Fruit fly (Drosophila melanogaster) whole organism, adult: ENCODE results near the gene CG31076.
A peak's percentile ranks its signal among the peaks of the same experiment; 100 is the strongest.

ENCODE experiments used
- CG11617 ChIP-seq: fragments of 200-800 bp; sonication (Bioruptor generic); optimal IDR thresholded peaks from 2 replicates; lab custom pipeline; 2017; ENCODE audit warnings: mild to moderate bottlenecking, missing biosample characterization, missing genetic modification reagents, missing genetic modification characterization
- CG12768 ChIP-seq: fragments of 200-800 bp; sonication (Bioruptor generic); optimal IDR thresholded peaks from 2 replicates; lab custom pipeline; 2017; ENCODE audit warnings: missing biosample characterization, missing genetic modification characterization, mild to moderate bottlenecking, moderate library complexity, missing genetic modification reagents
- CG14711 ChIP-seq: fragments of 200-800 bp; sonication (Bioruptor generic); optimal IDR thresholded peaks from 2 replicates; lab custom pipeline; 2018; ENCODE audit warnings: missing biosample characterization, mild to moderate bottlenecking, missing genetic modification characterization, moderate library complexity
- CG1620 ChIP-seq: fragments of 200-800 bp; sonication (Bioruptor generic); optimal IDR thresholded peaks from 2 replicates; lab custom pipeline; 2016; ENCODE audit warnings: missing biosample characterization, missing genetic modification characterization
- CG33017 ChIP-seq: fragments of 200-800 bp; sonication (Bioruptor generic); optimal IDR thresholded peaks from 2 replicates; lab custom pipeline; 2018; ENCODE audit warnings: missing biosample characterization, mild to moderate bottlenecking, missing genetic modification characterization, moderate library complexity
- CG5204 ChIP-seq: fragments of 200-800 bp; sonication (Bioruptor generic); optimal IDR thresholded peaks from 2 replicates; lab custom pipeline; 2016; ENCODE audit warnings: missing biosample characterization, missing genetic modification characterization
- CG7045 ChIP-seq: fragments of 200-800 bp; sonication (Bioruptor generic); optimal IDR thresholded peaks from 2 replicates; lab custom pipeline; 2017; ENCODE audit warnings: missing biosample characterization, mild to moderate bottlenecking, missing genetic modification characterization
- CG7101 ChIP-seq: fragments of 200-800 bp; sonication (Bioruptor generic); optimal IDR thresholded peaks from 2 replicates; lab custom pipeline; 2018; ENCODE audit warnings: missing biosample characterization, mild to moderate bottlenecking, missing genetic modification characterization, moderate library complexity
- Clk ChIP-seq: fragments of 200-800 bp; sonication (Bioruptor generic); optimal IDR thresholded peaks from 2 replicates; lab custom pipeline; 2017; ENCODE audit warnings: missing biosample characterization, missing genetic modification characterization
- Crg-1 ChIP-seq: fragments of 200-800 bp; sonication (Bioruptor generic); optimal IDR thresholded peaks from 2 replicates; lab custom pipeline; 2016; ENCODE audit warnings: missing biosample characterization, missing genetic modification characterization
- Hr96 ChIP-seq: fragments of 200-800 bp; sonication (Bioruptor generic); optimal IDR thresholded peaks from 2 replicates; lab custom pipeline; 2016; ENCODE audit warnings: missing biosample characterization, missing genetic modification characterization
- Mnt ChIP-seq: fragments of 200-800 bp; sonication (Bioruptor generic); optimal IDR thresholded peaks from 2 replicates; lab custom pipeline; 2016; ENCODE audit warnings: missing biosample characterization, mild to moderate bottlenecking, missing genetic modification characterization
- bab1 ChIP-seq: fragments of 200-800 bp; sonication (Bioruptor generic); optimal IDR thresholded peaks from 3 replicates; lab custom pipeline; 2019; ENCODE audit warnings: missing biosample characterization, mild to moderate bottlenecking, missing genetic modification characterization, moderate library complexity
- cic ChIP-seq: fragments of 200-800 bp; sonication (Bioruptor generic); optimal IDR thresholded peaks from 2 replicates; lab custom pipeline; 2017; ENCODE audit warnings: missing biosample characterization, mild to moderate bottlenecking, missing genetic modification characterization, moderate library complexity
- cnc ChIP-seq, 2 experiments: fragments of >200 bp; optimal IDR thresholded peaks; 2 replicates each; lab custom pipeline; 2017
- kay ChIP-seq: fragments of 200-800 bp; sonication (Bioruptor generic); peaks from one replicate; lab custom pipeline; 2016; ENCODE audit warnings: missing biosample characterization, missing genetic modification characterization, borderline replicate concordance
- ovo ChIP-seq: fragments of 200-800 bp; sonication (Bioruptor generic); optimal IDR thresholded peaks from 2 replicates; lab custom pipeline; 2016; ENCODE audit warnings: missing biosample characterization, missing genetic modification characterization
- pad ChIP-seq: fragments of 200-800 bp; sonication (Bioruptor generic); optimal IDR thresholded peaks from 3 replicates; lab custom pipeline; 2017; ENCODE audit warnings: missing biosample characterization, missing genetic modification characterization, mild to moderate bottlenecking, moderate library complexity, missing genetic modification reagents
- tj ChIP-seq: fragments of 200-800 bp; sonication (Bioruptor generic); optimal IDR thresholded peaks from 3 replicates; lab custom pipeline; 2017; ENCODE audit warnings: missing biosample characterization, mild to moderate bottlenecking, missing genetic modification characterization, moderate library complexity
- toe ChIP-seq: fragments of 200-800 bp; sonication (Bioruptor generic); optimal IDR thresholded peaks from 2 replicates; lab custom pipeline; 2016; ENCODE audit warnings: missing biosample characterization, missing genetic modification characterization

The CG31076 gene

DNA sequence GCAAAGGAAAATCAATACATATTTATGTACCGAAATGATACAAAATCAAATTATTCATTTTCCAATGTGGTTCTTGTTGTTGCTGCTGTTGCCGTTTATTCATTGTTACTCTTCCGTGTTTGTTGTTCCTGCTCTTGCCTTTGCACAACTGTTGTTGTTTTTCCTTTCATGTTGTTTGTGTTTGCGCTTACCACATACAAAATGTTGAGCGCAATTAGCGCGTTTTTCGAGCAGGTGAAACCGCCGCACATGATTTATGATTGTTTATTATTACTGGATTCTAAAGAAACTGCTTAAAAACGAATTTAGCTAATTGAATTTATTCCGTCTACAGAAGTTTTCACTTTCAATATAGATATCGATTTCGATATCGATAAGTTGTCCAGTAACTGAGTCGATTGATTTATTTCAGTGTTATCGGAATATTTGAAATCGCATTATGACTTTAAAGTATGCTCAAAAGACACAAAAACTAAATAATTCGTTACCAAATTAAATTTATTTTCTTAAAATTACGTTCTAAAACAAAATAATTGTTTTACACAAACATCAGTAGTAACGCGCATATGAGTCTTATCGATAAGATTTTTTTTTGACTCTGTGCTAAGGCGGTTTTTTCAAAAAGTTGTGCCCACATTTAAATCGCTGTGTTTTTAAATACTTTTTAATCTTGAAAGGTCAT, 25.1 kb downstream of the CG31076 start, which contains the start of gene Tsp97E:
Gene Tsp97E, minus strand, starts transcription at position 366 of the 682 bp plus-strand sequence.
- peak; percentile 15 for TF ChIP-seq CG14711 (tag; lab: Kevin White, UChicago)
- no peak for TF ChIP-seq Hr96 (GFP tag; lab: Kevin White, UChicago)
- no peak for TF ChIP-seq pad (GFP tag; lab: Kevin White, UChicago)
- TF ChIP-seq CG7045 (GFP tag; lab: Kevin White, UChicago) = no peak
- TF ChIP-seq CG7101 (tag; lab: Kevin White, UChicago) = no peak
- TF ChIP-seq CG5204 (GFP tag; lab: Kevin White, UChicago) = no peak
- TF ChIP-seq bab1 = peak; percentile 54
- TF ChIP-seq CG11617 (GFP tag; lab: Kevin White, UChicago) = no peak
- TF ChIP-seq Crg-1 = no peak
- no peak for TF ChIP-seq cic (GFP tag; lab: Kevin White, UChicago)
- no peak for TF ChIP-seq toe (GFP tag; lab: Kevin White, UChicago)
- no peak for TF ChIP-seq tj (GFP tag; lab: Kevin White, UChicago)
- TF ChIP-seq ovo (GFP tag; lab: Kevin White, UChicago) = no peak
- TF ChIP-seq kay (GFP tag; lab: Kevin White, UChicago) = no peak
- TF ChIP-seq CG1620 (GFP tag; lab: Kevin White, UChicago) = no peak
- peak; percentile 10 for TF ChIP-seq CG33017
- TF ChIP-seq Clk = no peak
- no peak for TF ChIP-seq Mnt
- TF ChIP-seq cnc (optimal IDR thresholded peaks at IDR 0.05; lab: Kevin White, UChicago) = no peak
- no peak for TF ChIP-seq CG12768 (GFP tag; lab: Kevin White, UChicago)

DNA sequence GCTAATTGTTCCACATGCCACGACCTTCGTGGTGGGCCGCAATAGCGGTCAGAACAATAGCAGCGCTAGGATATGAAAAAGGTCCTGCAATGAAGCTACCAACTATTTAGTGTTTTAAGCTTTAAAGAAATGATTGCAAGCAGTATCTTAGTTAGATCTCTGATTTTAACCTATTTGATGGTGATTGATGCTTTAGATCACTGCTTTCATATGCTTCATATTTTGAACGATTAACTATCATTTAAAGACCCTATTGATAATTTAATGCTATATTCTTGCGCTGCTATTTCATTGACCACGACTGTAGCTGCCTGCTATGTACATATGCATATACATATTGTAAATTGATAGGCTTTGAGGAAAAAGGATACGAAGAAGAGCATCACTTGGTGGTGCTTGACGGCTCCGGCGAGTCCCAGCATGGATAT, 25.9 kb downstream of the CG31076 start:
- peak; percentile 45 for TF ChIP-seq CG7101 (tag; lab: Kevin White, UChicago)
- TF ChIP-seq CG12768 (GFP tag; lab: Kevin White, UChicago) = peak; percentile 80
- TF ChIP-seq toe (GFP tag; lab: Kevin White, UChicago) = peak; percentile 55
- no peak for TF ChIP-seq CG5204 (GFP tag; lab: Kevin White, UChicago)
- TF ChIP-seq cic (GFP tag; lab: Kevin White, UChicago) = peak; percentile 28
- TF ChIP-seq CG7045 (GFP tag; lab: Kevin White, UChicago) = peak; percentile 85
- TF ChIP-seq CG14711 (tag; lab: Kevin White, UChicago) = peak; percentile 73
- no peak for TF ChIP-seq Mnt
- peak; percentile 8 for TF ChIP-seq CG11617 (GFP tag; lab: Kevin White, UChicago)
- TF ChIP-seq CG33017 = peak; percentile 71
- peak; percentile 41 for TF ChIP-seq Clk
- no peak for TF ChIP-seq tj (GFP tag; lab: Kevin White, UChicago)

DNA sequence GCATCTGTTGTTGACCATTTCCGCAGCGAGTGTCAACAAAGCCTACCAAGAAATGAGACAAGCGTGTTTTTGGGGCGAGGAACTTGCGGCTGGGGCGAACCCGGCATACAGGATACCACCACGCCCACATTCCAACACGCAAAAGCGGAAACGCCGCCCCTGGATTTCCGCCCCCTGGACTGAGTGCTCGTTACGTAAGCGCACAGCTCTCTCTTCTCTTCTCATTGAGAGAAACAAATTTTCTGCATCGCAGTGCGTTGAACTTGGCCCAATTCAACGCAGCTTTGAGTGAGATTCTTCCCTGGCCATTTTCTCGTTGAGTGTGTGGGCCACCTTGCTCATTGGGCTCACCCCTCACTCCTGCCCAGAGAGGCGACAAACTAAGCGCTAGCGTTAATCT, 29.2 kb downstream of the CG31076 start:
- TF ChIP-seq CG33017 (no peak), cnc (optimal IDR thresholded peaks at IDR 0.05; lab: Kevin White, UChicago) (no peak), tj (GFP tag; lab: Kevin White, UChicago) (no peak), CG12768 (GFP tag; lab: Kevin White, UChicago) (no peak), kay (GFP tag; lab: Kevin White, UChicago) (no peak), pad (GFP tag; lab: Kevin White, UChicago) (no peak), Crg-1 (no peak), Mnt (no peak), CG14711 (tag; lab: Kevin White, UChicago) (no peak), CG11617 (GFP tag; lab: Kevin White, UChicago) (no peak), ovo (GFP tag; lab: Kevin White, UChicago) (no peak), CG7101 (tag; lab: Kevin White, UChicago) (no peak), toe (GFP tag; lab: Kevin White, UChicago) (no peak), CG7045 (GFP tag; lab: Kevin White, UChicago) (no peak), CG5204 (GFP tag; lab: Kevin White, UChicago) (no peak)

- TF ChIP-seq CG11617 (GFP tag; lab: Kevin White, UChicago) = no peak
- no peak for TF ChIP-seq Mnt
- TF ChIP-seq CG7045 (GFP tag; lab: Kevin White, UChicago) = no peak
- no peak for TF ChIP-seq Crg-1
- TF ChIP-seq cnc (optimal IDR thresholded peaks at IDR 0.05; lab: Kevin White, UChicago) = no peak
- TF ChIP-seq ovo (GFP tag; lab: Kevin White, UChicago) = no peak
- TF ChIP-seq pad (GFP tag; lab: Kevin White, UChicago) = no peak
- no peak for TF ChIP-seq CG12768 (GFP tag; lab: Kevin White, UChicago)
These were observed 31.2 kb downstream of the CG31076 start, which contains the start of gene CG6330 for dm6 chr3R:26958314-26958979. CG6330 (minus strand) TSS chr3R:26958491.

DNA sequence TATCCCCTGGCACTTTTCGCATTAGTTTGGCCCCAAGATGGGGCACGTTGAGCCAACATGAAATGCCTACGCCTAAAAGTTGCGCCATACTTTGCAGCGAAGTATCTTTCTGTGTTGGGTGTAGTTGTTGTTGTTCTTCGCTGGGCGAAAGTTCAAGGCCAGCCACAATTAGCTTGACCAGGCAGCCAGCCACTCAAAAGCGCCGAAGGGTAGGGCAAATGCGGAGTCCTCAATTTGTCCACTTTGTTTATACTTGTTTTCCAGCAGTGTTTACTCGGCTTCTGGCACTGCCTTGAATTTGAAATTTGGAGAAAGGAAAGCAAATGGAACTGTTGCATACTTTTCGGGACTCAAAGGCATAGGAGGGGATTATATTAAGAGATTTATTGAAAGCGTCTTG, 32.5 kb downstream of the CG31076 start:
- TF ChIP-seq ovo (GFP tag; lab: Kevin White, UChicago) (no peak), cic (GFP tag; lab: Kevin White, UChicago) (no peak), cnc (optimal IDR thresholded peaks at IDR 0.05; lab: Kevin White, UChicago) (no peak), bab1 (no peak)
